Worm (Caenorhabditis elegans): ENCODE measurements around the gene pals-25.

- TF ChIP-seq gei-17 (GFP tag; optimal IDR thresholded peaks at IDR 0.05) (no peak), madf-6 (GFP tag; IDR thresholded peaks at IDR 0.05) (no peak), die-1 (tag; optimal IDR thresholded peaks at IDR 0.05) (no peak), mcd-1 (GFP tag; IDR thresholded peaks at IDR 0.05) (no peak), nfya-1 (tag; optimal IDR thresholded peaks at IDR 0.05; ENCODE audit: borderline replicate concordance, insufficient read depth) (no peak), unc-130 (GFP tag; optimal IDR thresholded peaks at IDR 0.05) (no peak), ceh-58 (GFP tag; IDR thresholded peaks at IDR 0.05) (no peak), madf-8 (GFP tag; conservative IDR thresholded peaks at IDR 0.05) (no peak), B0261.1 (tag; optimal IDR thresholded peaks at IDR 0.05) (no peak), ceh-79 (tag; optimal IDR thresholded peaks at IDR 0.05) (no peak), pha-4 (tag; optimal IDR thresholded peaks at IDR 0.05) (no peak)
Measured at ce11 chrIII:159665-160064, 25.4 kb downstream of the pals-25 start.
